Fruit fly (Drosophila melanogaster) whole organism, embryonic: ENCODE data around the gene CG12017.

Source experiments
- Aef1 ChIP-seq: fragments of 200-800 bp; sonication (Bioruptor generic); IDR thresholded peaks from 3 replicates; pipeline ENCODE4 v1.3.6; 2022; ENCODE audit warnings: missing biosample characterization, missing genetic modification characterization
- B-H1 ChIP-seq: fragments of 200-800 bp; sonication (Bioruptor generic); IDR thresholded peaks from 3 replicates; pipeline ENCODE4 v1.3.6; 2022; ENCODE audit warnings: missing biosample characterization, missing genetic modification characterization
- Bteb2 ChIP-seq: fragments of 200-800 bp; sonication (Bioruptor generic); optimal IDR thresholded peaks from 2 replicates; lab custom pipeline; 2016; ENCODE audit warnings: missing biosample characterization, missing genetic modification characterization
- C15 ChIP-seq: fragments of 200-800 bp; sonication (Bioruptor generic); IDR thresholded peaks from 3 replicates; pipeline ENCODE4 v1.3.6; 2022; ENCODE audit warnings: missing biosample characterization, missing genetic modification characterization
- CG1024 ChIP-seq: fragments of 200-800 bp; sonication (Bioruptor generic); IDR thresholded peaks from 2 replicates; pipeline ENCODE4 v1.3.6; 2022; ENCODE audit warnings: missing biosample characterization, missing genetic modification characterization
- CG10366 ChIP-seq: fragments of 200-800 bp; sonication (Bioruptor generic); IDR thresholded peaks from 2 replicates; pipeline ENCODE4 v1.3.6; 2022; ENCODE audit warnings: missing biosample characterization, missing genetic modification characterization
- CG10543 ChIP-seq: fragments of 200-800 bp; sonication (Bioruptor generic); optimal IDR thresholded peaks from 3 replicates; lab custom pipeline; 2017; ENCODE audit warnings: missing biosample characterization, mild to moderate bottlenecking, missing genetic modification characterization, moderate library complexity
- CG13287 ChIP-seq: fragments of 200-800 bp; sonication (Bioruptor generic); IDR thresholded peaks from 2 replicates; pipeline ENCODE4 v1.3.6; 2022; ENCODE audit warnings: missing biosample characterization, missing genetic modification characterization; ENCODE audit not compliant: partially characterized antibody
- CG14441 ChIP-seq: fragments of 200-800 bp; sonication (Bioruptor generic); IDR thresholded peaks from 2 replicates; pipeline ENCODE4 v1.3.6; 2022; ENCODE audit warnings: missing biosample characterization, missing genetic modification characterization
- CG1603 ChIP-seq: fragments of 200-800 bp; sonication (Bioruptor generic); optimal IDR thresholded peaks from 2 replicates; lab custom pipeline; 2019; ENCODE audit warnings: missing biosample characterization, mild to moderate bottlenecking, missing genetic modification characterization, moderate library complexity
- CG17829 ChIP-seq: fragments of 200-800 bp; optimal IDR thresholded peaks from 2 replicates; lab custom pipeline; 2019; ENCODE audit warnings: missing biosample characterization, mild to moderate bottlenecking, missing genetic modification characterization, moderate library complexity
- CG17912 ChIP-seq: fragments of 200-800 bp; sonication (Bioruptor generic); optimal IDR thresholded peaks from 2 replicates; lab custom pipeline; 2018; ENCODE audit warnings: missing biosample characterization, mild to moderate bottlenecking, missing genetic modification characterization
- CG1792 ChIP-seq: fragments of 200-800 bp; sonication (Bioruptor generic); optimal IDR thresholded peaks from 2 replicates; lab custom pipeline; 2016; ENCODE audit warnings: missing biosample characterization, missing genetic modification characterization
- CG30431 ChIP-seq: fragments of 200-800 bp; sonication (Bioruptor generic); optimal IDR thresholded peaks from 2 replicates; lab custom pipeline; 2017; ENCODE audit warnings: missing biosample characterization, missing genetic modification characterization
- CG3065 ChIP-seq: fragments of 200-800 bp; sonication (Bioruptor generic); optimal IDR thresholded peaks from 2 replicates; lab custom pipeline; 2016; ENCODE audit warnings: missing biosample characterization, missing genetic modification characterization
- CG32532 ChIP-seq: fragments of 200-800 bp; sonication (Bioruptor generic); IDR thresholded peaks from 2 replicates; pipeline ENCODE4 v1.3.6; 2022; ENCODE audit warnings: missing biosample characterization, missing genetic modification characterization
- CG34376 ChIP-seq: fragments of 200-800 bp; sonication (Bioruptor generic); optimal IDR thresholded peaks from 2 replicates; lab custom pipeline; 2018; ENCODE audit warnings: missing biosample characterization, mild to moderate bottlenecking, missing genetic modification characterization
- CG4707 ChIP-seq: fragments of 200-800 bp; sonication (Bioruptor generic); optimal IDR thresholded peaks from 2 replicates; lab custom pipeline; 2018; ENCODE audit warnings: missing biosample characterization, mild to moderate bottlenecking, missing genetic modification characterization, moderate library complexity
- CG4730 ChIP-seq: fragments of 200-800 bp; sonication (Bioruptor generic); IDR thresholded peaks from 2 replicates; pipeline ENCODE4 v1.3.6; 2022; ENCODE audit warnings: missing biosample characterization, missing genetic modification characterization
- CG5953 ChIP-seq: fragments of 200-800 bp; sonication (Bioruptor generic); IDR thresholded peaks from 2 replicates; pipeline ENCODE4 v1.3.6; 2022; ENCODE audit warnings: missing biosample characterization, missing genetic modification characterization
- CG7372 ChIP-seq: fragments of 200-800 bp; sonication (Bioruptor generic); IDR thresholded peaks from 2 replicates; pipeline ENCODE4 v1.3.6; 2022; ENCODE audit warnings: missing biosample characterization, missing genetic modification characterization
- CG9437 ChIP-seq: fragments of 200-800 bp; sonication (Bioruptor generic); optimal IDR thresholded peaks from 2 replicates; lab custom pipeline; 2018; ENCODE audit warnings: missing biosample characterization, mild to moderate bottlenecking, missing genetic modification characterization
- CG9817 ChIP-seq: fragments of 200-800 bp; sonication (Bioruptor generic); optimal IDR thresholded peaks from 2 replicates; lab custom pipeline; 2018; ENCODE audit warnings: missing biosample characterization, mild to moderate bottlenecking, missing genetic modification characterization, moderate library complexity
- D ChIP-seq, 2 experiments: fragments of 200-800 bp in 1 of 2; fragments of >200 bp in 1 of 2; sonication (Bioruptor generic) in 1 of 2; optimal IDR thresholded peaks; 2 replicates in 1 of 2; 3 replicates in 1 of 2; lab custom pipeline; 2017; ENCODE audit warnings: mild to moderate bottlenecking in 1 of 2, missing biosample characterization in 1 of 2, missing genetic modification characterization in 1 of 2, missing genetic modification reagents in 1 of 2
- D19B ChIP-seq: fragments of 200-800 bp; sonication (Bioruptor generic); optimal IDR thresholded peaks from 2 replicates; lab custom pipeline; 2017; ENCODE audit warnings: missing biosample characterization, mild to moderate bottlenecking, missing genetic modification characterization
- Doc2 ChIP-seq: fragments of 200-800 bp; sonication (Bioruptor generic); IDR thresholded peaks from 2 replicates; pipeline ENCODE4 v1.3.6; 2022; ENCODE audit warnings: missing biosample characterization, missing genetic modification characterization
- Doc3 ChIP-seq: fragments of 200-800 bp; sonication (Bioruptor generic); IDR thresholded peaks from 3 replicates; pipeline ENCODE4 v1.3.6; 2022; ENCODE audit warnings: missing biosample characterization, missing genetic modification characterization; ENCODE audit not compliant: partially characterized antibody
- Dref ChIP-seq: fragments of 200-800 bp; sonication (Bioruptor generic); IDR thresholded peaks from 2 replicates; pipeline ENCODE4 v1.3.6; 2022; ENCODE audit warnings: missing biosample characterization, missing genetic modification characterization
- Hey ChIP-seq: fragments of 200-800 bp; sonication (Bioruptor generic); optimal IDR thresholded peaks from 3 replicates; lab custom pipeline; 2018; ENCODE audit warnings: missing biosample characterization, mild to moderate bottlenecking, missing genetic modification characterization
- Hr3 ChIP-seq: fragments of 200-800 bp; sonication (Bioruptor generic); optimal IDR thresholded peaks from 3 replicates; lab custom pipeline; 2016; ENCODE audit warnings: missing biosample characterization, missing genetic modification characterization
- Myb ChIP-seq: fragments of 200-800 bp; sonication (Bioruptor generic); optimal IDR thresholded peaks from 2 replicates; lab custom pipeline; 2016; ENCODE audit warnings: missing biosample characterization, missing genetic modification characterization
- Sry-β ChIP-seq: fragments of 200-800 bp; sonication (Bioruptor generic); optimal IDR thresholded peaks from 2 replicates; lab custom pipeline; 2018; ENCODE audit warnings: missing biosample characterization, mild to moderate bottlenecking, missing genetic modification characterization, moderate library complexity
- Trl ChIP-seq, 3 experiments: fragments of >200 bp in 2 of 3; fragments of 200-800 bp in 1 of 3; sonication (Bioruptor generic) in 1 of 3; optimal IDR thresholded peaks; 2 replicates in 1 of 3; 3 replicates in 2 of 3; lab custom pipeline; 2016 to 2017; ENCODE audit warnings: missing biosample characterization in 1 of 3, missing genetic modification characterization in 1 of 3
- cwo ChIP-seq: fragments of 200-800 bp; sonication (Bioruptor generic); optimal IDR thresholded peaks from 3 replicates; lab custom pipeline; 2017; ENCODE audit warnings: missing biosample characterization, missing genetic modification characterization, mild to moderate bottlenecking, moderate library complexity, missing genetic modification reagents
- dati ChIP-seq: fragments of 200-800 bp; sonication (Bioruptor generic); IDR thresholded peaks from 2 replicates; pipeline ENCODE4 v1.3.6; 2022; ENCODE audit warnings: missing biosample characterization, missing genetic modification characterization
- dm ChIP-seq: fragments of 200-800 bp; sonication (Bioruptor generic); optimal IDR thresholded peaks from 3 replicates; lab custom pipeline; 2016; ENCODE audit warnings: missing biosample characterization, missing genetic modification characterization
- esg ChIP-seq: fragments of 200-800 bp; sonication (Bioruptor generic); conservative IDR thresholded peaks from 2 replicates; pipeline ENCODE4 v1.3.6; 2022; ENCODE audit warnings: missing biosample characterization, missing genetic modification characterization
- fd64A ChIP-seq: fragments of 200-800 bp; sonication (Bioruptor generic); optimal IDR thresholded peaks from 3 replicates; lab custom pipeline; 2018; ENCODE audit warnings: missing biosample characterization, mild to moderate bottlenecking, missing genetic modification characterization
- gro ChIP-seq: fragments of 200-800 bp; sonication (Bioruptor generic); optimal IDR thresholded peaks from 2 replicates; lab custom pipeline; 2016; ENCODE audit warnings: missing biosample characterization, missing genetic modification characterization
- knrl ChIP-seq: fragments of 200-800 bp; sonication (Bioruptor generic); IDR thresholded peaks from 3 replicates; pipeline ENCODE4 v1.3.6; 2022; ENCODE audit warnings: missing biosample characterization, missing genetic modification characterization; ENCODE audit not compliant: partially characterized antibody
- lmd ChIP-seq: fragments of 200-800 bp; sonication (Bioruptor generic); IDR thresholded peaks from 2 replicates; pipeline ENCODE4 v1.3.6; 2022; ENCODE audit warnings: missing biosample characterization, missing genetic modification characterization
- nau ChIP-seq: fragments of 200-800 bp; sonication (Bioruptor generic); optimal IDR thresholded peaks from 3 replicates; lab custom pipeline; 2017; ENCODE audit warnings: missing biosample characterization, mild to moderate bottlenecking, missing genetic modification characterization, missing genetic modification reagents
- phol ChIP-seq: fragments of 200-800 bp; sonication (Bioruptor generic); optimal IDR thresholded peaks from 3 replicates; lab custom pipeline; 2018; ENCODE audit warnings: missing biosample characterization, mild to moderate bottlenecking, missing genetic modification characterization, moderate library complexity
- prd ChIP-seq, 3 experiments: fragments of >200 bp in 2 of 3; fragments of 200-800 bp in 1 of 3; sonication (Bioruptor generic) in 1 of 3; optimal IDR thresholded peaks in 2 of 3; IDR thresholded peaks in 1 of 3; 2 replicates in 2 of 3; 3 replicates in 1 of 3; pipeline versions ENCODE4 v1.3.6 to Lab custom; 2017 to 2022; ENCODE audit warnings: missing biosample characterization in 1 of 3, missing genetic modification characterization in 1 of 3
- sens-2 ChIP-seq: fragments of 200-800 bp; sonication (Bioruptor generic); IDR thresholded peaks from 2 replicates; pipeline ENCODE4 v1.3.6; 2022; ENCODE audit warnings: missing biosample characterization, missing genetic modification characterization
- stwl ChIP-seq: fragments of 200-800 bp; sonication (Bioruptor generic); optimal IDR thresholded peaks from 3 replicates; lab custom pipeline; 2018; ENCODE audit warnings: missing biosample characterization, mild to moderate bottlenecking, missing genetic modification characterization, moderate library complexity
- sug ChIP-seq: fragments of 200-800 bp; optimal IDR thresholded peaks from 2 replicates; lab custom pipeline; 2019; ENCODE audit warnings: missing biosample characterization, mild to moderate bottlenecking, missing genetic modification characterization, moderate library complexity
- twi ChIP-seq: fragments of 200-800 bp; optimal IDR thresholded peaks from 2 replicates; lab custom pipeline; 2019; ENCODE audit warnings: missing biosample characterization, mild to moderate bottlenecking, missing genetic modification characterization, moderate library complexity

CG12017 gene

dm6 chr3L:3308676-3309613 is 28.9 kb downstream of the CG12017 start (continued):
- TF ChIP-seq CG9437 (GFP tag; lab: Kevin White, UChicago) (no peak), Dref (GFP tag; lab: Robert Waterston, UW) (no peak), CG5953 (no peak), CG30431 (GFP tag; lab: Kevin White, UChicago) (no peak), CG13287 (GFP tag; lab: Robert Waterston, UW) (no peak), lmd (no peak), Doc3 (GFP tag; lab: Robert Waterston, UW) (no peak), D19B (GFP tag; lab: Kevin White, UChicago) (no peak), CG4730 (no peak), CG14441 (GFP tag; lab: Robert Waterston, UW) (no peak), Trl (optimal IDR thresholded peaks at IDR 0.05; lab: Kevin White, UChicago) (no peak), Trl (GFP tag; optimal IDR thresholded peaks at IDR 0.05; lab: Kevin White, UChicago) (no peak), D (optimal IDR thresholded peaks at IDR 0.05; lab: Kevin White, UChicago) (no peak), D (GFP tag; optimal IDR thresholded peaks at IDR 0.05; lab: Kevin White, UChicago) (no peak), Doc2 (GFP tag; lab: Robert Waterston, UW) (no peak), Aef1 (no peak), cwo (GFP tag; lab: Kevin White, UChicago) (peak; percentile 92), B-H1 (GFP tag; lab: Robert Waterston, UW) (no peak), CG7372 (GFP tag; lab: Robert Waterston, UW) (no peak), C15 (no peak), gro (GFP tag; lab: Kevin White, UChicago) (no peak), nau (no peak), CG1603 (tag; lab: Kevin White, UChicago) (no peak), CG10366 (no peak), Sry-β (GFP tag; lab: Kevin White, UChicago) (no peak), phol (tag; lab: Kevin White, UChicago) (no peak), CG9817 (tag; lab: Kevin White, UChicago) (no peak), CG34376 (GFP tag; lab: Kevin White, UChicago) (peak; percentile 56), CG17912 (GFP tag; lab: Kevin White, UChicago) (no peak), sens-2 (GFP tag; lab: Robert Waterston, UW) (no peak), CG1024 (GFP tag; lab: Robert Waterston, UW) (no peak), Hr3 (GFP tag; lab: Kevin White, UChicago) (no peak), sug (tag; lab: Kevin White, UChicago) (peak; percentile 76), CG32532 (GFP tag; lab: Robert Waterston, UW) (no peak), esg (GFP tag; lab: Robert Waterston, UW) (no peak), dati (no peak), CG1792 (GFP tag; lab: Kevin White, UChicago) (no peak), Hey (no peak), CG10543 (peak; percentile 63), CG3065 (GFP tag; lab: Kevin White, UChicago) (no peak), fd64A (GFP tag; lab: Kevin White, UChicago) (no peak), CG4707 (GFP tag; lab: Kevin White, UChicago) (no peak), Bteb2 (GFP tag; lab: Kevin White, UChicago) (no peak), Myb (GFP tag; lab: Kevin White, UChicago) (no peak), CG17829 (tag; lab: Kevin White, UChicago) (no peak), twi (tag; lab: Kevin White, UChicago) (no peak), knrl (GFP tag; lab: Robert Waterston, UW) (no peak), stwl (no peak), dm (GFP tag; lab: Kevin White, UChicago) (peak; percentile 21), prd (optimal IDR thresholded peaks at IDR 0.05; lab: Kevin White, UChicago) (no peak), prd (GFP tag; IDR thresholded peaks at IDR 0.05; lab: Robert Waterston, UW) (no peak)
